Worm (Caenorhabditis elegans) whole organism, L3 larva: Measurements from ENCODE around the gene pals-25.

Experiments
- R02D3.7 ChIP-seq: fragments of 150-350 bp; optimal IDR thresholded peaks from 2 replicates; lab custom pipeline; 2014; ENCODE audit warnings: missing biosample characterization, missing genetic modification characterization
- ZK546.5 ChIP-seq: sonication (generic microtip); optimal IDR thresholded peaks from 2 replicates; lab custom pipeline; 2017; ENCODE audit warnings: missing biosample characterization, missing genetic modification characterization
- ceh-28 ChIP-seq: fragments of 150-350 bp; optimal IDR thresholded peaks from 2 replicates; lab custom pipeline; 2014; ENCODE audit warnings: missing biosample characterization, missing genetic modification reagents, missing genetic modification characterization
- ceh-82 ChIP-seq: fragments of 150-350 bp; optimal IDR thresholded peaks from 2 replicates; lab custom pipeline; 2014; ENCODE audit warnings: missing biosample characterization, missing genetic modification characterization
- ceh-9 ChIP-seq: sonication (generic microtip); optimal IDR thresholded peaks from 2 replicates; lab custom pipeline; 2018; ENCODE audit warnings: missing biosample characterization, missing genetic modification characterization
- egl-5 ChIP-seq: fragments of 150-350 bp; optimal IDR thresholded peaks from 2 replicates; lab custom pipeline; 2017; ENCODE audit warnings: missing biosample characterization, missing genetic modification reagents, missing genetic modification characterization, inconsistent platforms
- elt-1 ChIP-seq: fragments of 150-350 bp; optimal IDR thresholded peaks from 2 replicates; lab custom pipeline; 2014; ENCODE audit warnings: missing biosample characterization, missing genetic modification characterization
- elt-2 ChIP-seq: sonication (generic microtip); optimal IDR thresholded peaks from 2 replicates; lab custom pipeline; 2016; ENCODE audit warnings: missing genetic modification reagents, mild to moderate bottlenecking, missing genetic modification characterization, missing compliant biosample characterization
- eor-1 ChIP-seq, 2 experiments: fragments of 150-350 bp; optimal IDR thresholded peaks; 2 replicates each; lab custom pipeline; 2014 to 2018; ENCODE audit warnings: missing biosample characterization in 2 of 2, missing genetic modification characterization in 2 of 2
- fkh-10 ChIP-seq: sonication (generic microtip); optimal IDR thresholded peaks from 2 replicates; lab custom pipeline; 2017; ENCODE audit warnings: missing biosample characterization, missing genetic modification reagents, missing genetic modification characterization
- fkh-2 ChIP-seq: fragments of 150-350 bp; optimal IDR thresholded peaks from 2 replicates; lab custom pipeline; 2014; ENCODE audit warnings: missing biosample characterization, missing genetic modification reagents, missing genetic modification characterization
- hmg-11 ChIP-seq: sonication (generic microtip); optimal IDR thresholded peaks from 2 replicates; lab custom pipeline; 2016; ENCODE audit warnings: missing genetic modification characterization, missing compliant biosample characterization
- jun-1 ChIP-seq: fragments of 150-350 bp; optimal IDR thresholded peaks from 2 replicates; lab custom pipeline; 2014; ENCODE audit warnings: missing biosample characterization, missing genetic modification reagents, missing genetic modification characterization
- lin-15B ChIP-seq: fragments of 150-350 bp; optimal IDR thresholded peaks from 2 replicates; lab custom pipeline; 2014; ENCODE audit warnings: missing biosample characterization, missing genetic modification characterization
- lin-39 ChIP-seq: fragments of 150-350 bp; optimal IDR thresholded peaks from 2 replicates; lab custom pipeline; 2018; ENCODE audit warnings: missing biosample characterization, missing genetic modification reagents, missing genetic modification characterization
- lsy-12 ChIP-seq: sonication (generic microtip); optimal IDR thresholded peaks from 2 replicates; lab custom pipeline; 2016; ENCODE audit warnings: mild to moderate bottlenecking, missing genetic modification characterization, missing compliant biosample characterization
- nfya-1 ChIP-seq: sonication (generic microtip); optimal IDR thresholded peaks from 2 replicates; lab custom pipeline; 2017; ENCODE audit warnings: missing genetic modification characterization, mild to moderate bottlenecking, missing compliant biosample characterization, antibody characterized with exemption, moderate library complexity; ENCODE audit not compliant: insufficient read depth
- nhr-11 ChIP-seq: fragments of 150-350 bp; optimal IDR thresholded peaks from 2 replicates; lab custom pipeline; 2014; ENCODE audit warnings: missing biosample characterization, missing genetic modification characterization
- nhr-12 ChIP-seq: fragments of 150-350 bp; optimal IDR thresholded peaks from 2 replicates; lab custom pipeline; 2014; ENCODE audit warnings: missing biosample characterization, missing genetic modification characterization
- nhr-23 ChIP-seq: fragments of 150-350 bp; optimal IDR thresholded peaks from 2 replicates; lab custom pipeline; 2014; ENCODE audit warnings: missing biosample characterization, missing genetic modification reagents, missing genetic modification characterization
- nhr-25 ChIP-seq: sonication (generic microtip); optimal IDR thresholded peaks from 2 replicates; lab custom pipeline; 2017; ENCODE audit warnings: missing biosample characterization, missing genetic modification characterization
- nhr-28 ChIP-seq: fragments of 150-350 bp; optimal IDR thresholded peaks from 2 replicates; lab custom pipeline; 2014; ENCODE audit warnings: missing biosample characterization, missing genetic modification characterization
- nhr-67 ChIP-seq: fragments of 150-350 bp; optimal IDR thresholded peaks from 2 replicates; lab custom pipeline; 2014; ENCODE audit warnings: missing biosample characterization, missing genetic modification characterization
- nhr-76 ChIP-seq: fragments of 150-350 bp; sonication (generic microtip); optimal IDR thresholded peaks from 5 replicates; lab custom pipeline; 2014; ENCODE audit warnings: missing biosample characterization, missing genetic modification characterization
- nhr-77 ChIP-seq: fragments of 150-350 bp; optimal IDR thresholded peaks from 2 replicates; lab custom pipeline; 2014; ENCODE audit warnings: missing biosample characterization, missing genetic modification characterization
- pha-4 ChIP-seq: fragments of 150-350 bp; optimal IDR thresholded peaks from 2 replicates; lab custom pipeline; 2014; ENCODE audit warnings: missing biosample characterization, missing genetic modification reagents, missing genetic modification characterization
- pqm-1 ChIP-seq: fragments of 150-350 bp; optimal IDR thresholded peaks from 2 replicates; lab custom pipeline; 2017; ENCODE audit warnings: missing biosample characterization, missing genetic modification characterization, inconsistent platforms
- skn-1 ChIP-seq: fragments of 150-350 bp; optimal IDR thresholded peaks from 2 replicates; lab custom pipeline; 2014; ENCODE audit warnings: missing biosample characterization, missing genetic modification characterization
- snpc-4 ChIP-seq: fragments of 150-350 bp; optimal IDR thresholded peaks from 2 replicates; lab custom pipeline; 2014; ENCODE audit warnings: missing biosample characterization, missing genetic modification characterization
- tbx-2 ChIP-seq: sonication (generic microtip); optimal IDR thresholded peaks from 2 replicates; lab custom pipeline; 2016; ENCODE audit warnings: mild to moderate bottlenecking, missing genetic modification characterization, missing compliant biosample characterization
- unc-39 ChIP-seq: sonication (generic microtip); optimal IDR thresholded peaks from 4 replicates; lab custom pipeline; 2017; ENCODE audit warnings: missing biosample characterization, missing genetic modification characterization
- unc-62 ChIP-seq: fragments of 150-350 bp; sonication (generic microtip); optimal IDR thresholded peaks from 4 replicates; lab custom pipeline; 2014; ENCODE audit warnings: missing biosample characterization, missing genetic modification reagents, missing genetic modification characterization
- ztf-11 ChIP-seq: fragments of 150-350 bp; optimal IDR thresholded peaks from 2 replicates; lab custom pipeline; 2014; ENCODE audit warnings: missing biosample characterization, missing genetic modification characterization

pals-25 gene

DNA sequence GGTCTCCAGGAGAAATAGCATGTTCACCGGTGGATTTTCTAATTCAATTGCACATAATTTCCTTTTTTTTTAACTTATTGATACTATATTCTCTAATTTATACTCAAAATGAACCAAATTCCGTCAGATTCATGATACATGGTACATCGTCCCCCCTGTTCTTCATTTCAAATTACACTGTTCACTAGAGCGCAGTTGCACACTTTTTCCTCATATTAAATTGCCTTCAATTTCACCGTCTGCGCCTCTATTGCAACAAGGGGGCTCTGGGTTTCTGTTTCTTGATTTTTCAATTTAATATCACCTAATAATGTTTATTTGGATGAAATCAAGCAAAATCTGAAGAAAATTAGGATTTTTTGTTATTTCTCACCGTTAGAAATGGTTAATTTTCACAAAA lies 2.7 kb upstream of the pals-25 start:
- TF ChIP-seq elt-2, result peak; percentile 33
- TF ChIP-seq snpc-4 (tag; lab: Kevin White, UChicago), result peak; percentile 55
- peak; percentile 9 for TF ChIP-seq nhr-77 (tag; lab: Kevin White, UChicago)
- TF ChIP-seq lin-39 (tag; lab: Kevin White, UChicago), result peak; percentile 82
- peak; percentile 71 for TF ChIP-seq egl-5
- TF ChIP-seq nfya-1 (tag; lab: Kevin White, UChicago), result peak; percentile 70
- peak; percentile 12 for TF ChIP-seq fkh-10 (GFP tag; lab: Kevin White, UChicago)
- peak; percentile 18 for TF ChIP-seq hmg-11 (tag; lab: Kevin White, UChicago)
- TF ChIP-seq ztf-11, result no peak
- TF ChIP-seq elt-1 (tag; lab: Kevin White, UChicago), result no peak
- peak; percentile 61 for TF ChIP-seq nhr-23 (tag; lab: Kevin White, UChicago)
- TF ChIP-seq lin-15B (tag; lab: Kevin White, UChicago), result peak; percentile 77
- TF ChIP-seq pha-4 (tag; lab: Kevin White, UChicago), result peak; percentile 82
- peak; percentile 13 for TF ChIP-seq jun-1
- TF ChIP-seq lsy-12 (tag; lab: Kevin White, UChicago), result no peak

DNA sequence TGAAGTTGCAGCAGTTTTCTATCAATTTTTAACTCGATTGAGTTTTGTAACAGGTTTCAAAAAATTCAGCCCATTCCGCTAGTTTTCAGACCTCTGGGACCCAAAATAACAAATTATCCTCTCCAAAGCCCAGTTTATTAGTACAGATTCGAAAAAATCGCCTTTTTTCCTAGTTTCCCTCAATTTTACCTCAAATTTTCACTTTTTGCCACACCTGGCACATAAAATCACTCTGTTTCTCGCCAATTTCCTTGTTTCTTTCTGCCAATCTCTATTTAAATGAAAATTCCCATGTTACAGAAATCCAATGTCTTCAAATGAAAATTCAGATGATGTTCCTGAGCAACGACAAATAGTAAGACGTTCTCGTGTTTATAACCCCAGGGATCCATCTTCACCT lies 2.2 kb upstream of the pals-25 start, which contains the start of gene pals-22:
Gene pals-22 (plus strand): TSS at position 301 of the 400 bp plus-strand sequence.
- no peak for TF ChIP-seq nhr-11 (tag; lab: Kevin White, UChicago)
- no peak for TF ChIP-seq nhr-23 (tag; lab: Kevin White, UChicago)
- no peak for TF ChIP-seq eor-1 (tag; optimal IDR thresholded peaks at IDR 0.05; lab: Kevin White, UChicago)
- no peak for TF ChIP-seq jun-1
- TF ChIP-seq unc-39 (tag; lab: Kevin White, UChicago), result no peak
- TF ChIP-seq ceh-82 (tag; lab: Kevin White, UChicago), result no peak
- no peak for TF ChIP-seq nhr-77 (tag; lab: Kevin White, UChicago)
- no peak for TF ChIP-seq tbx-2 (tag; lab: Kevin White, UChicago)
- TF ChIP-seq elt-1 (tag; lab: Kevin White, UChicago), result no peak
- no peak for TF ChIP-seq elt-2
- no peak for TF ChIP-seq fkh-10 (GFP tag; lab: Kevin White, UChicago)
- no peak for TF ChIP-seq ZK546.5 (tag; lab: Kevin White, UChicago)
- no peak for TF ChIP-seq ceh-28
- no peak for TF ChIP-seq nhr-12 (tag; lab: Kevin White, UChicago)
- TF ChIP-seq skn-1 (tag; lab: Kevin White, UChicago), result no peak
- no peak for TF ChIP-seq nhr-25
- no peak for TF ChIP-seq nhr-76 (tag; lab: Kevin White, UChicago)
- TF ChIP-seq, all 47 proteins: peak for 0

DNA sequence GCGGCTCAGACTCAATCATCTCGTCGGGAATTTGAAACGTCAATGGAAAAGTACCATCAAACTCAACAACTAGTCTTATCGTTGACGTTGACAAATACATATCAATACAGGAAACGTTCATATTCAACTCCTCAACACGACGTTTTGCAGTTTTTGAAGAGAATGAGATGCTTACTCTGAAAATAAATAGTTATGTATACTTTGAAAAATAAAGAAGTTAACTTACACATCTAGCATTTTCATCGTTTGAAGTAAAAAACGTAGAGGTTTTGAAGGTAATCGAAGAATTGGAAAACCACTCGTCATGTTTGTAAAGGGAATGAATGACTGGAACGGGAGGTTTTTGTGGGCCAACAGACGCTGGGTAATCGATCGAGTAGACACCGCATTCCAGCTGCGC lies 6.6 kb downstream of the pals-25 start, which contains the start of gene fbxb-81:
Gene fbxb-81 (minus strand): TSS at position 314 of the 400 bp plus-strand sequence.
- TF ChIP-seq nhr-11 (tag; lab: Kevin White, UChicago) (no peak), fkh-2 (tag; lab: Kevin White, UChicago) (no peak), unc-62 (no peak), ceh-9 (tag; lab: Kevin White, UChicago) (no peak), R02D3.7 (no peak)
- TF ChIP-seq, all 47 proteins: peak for 0

DNA sequence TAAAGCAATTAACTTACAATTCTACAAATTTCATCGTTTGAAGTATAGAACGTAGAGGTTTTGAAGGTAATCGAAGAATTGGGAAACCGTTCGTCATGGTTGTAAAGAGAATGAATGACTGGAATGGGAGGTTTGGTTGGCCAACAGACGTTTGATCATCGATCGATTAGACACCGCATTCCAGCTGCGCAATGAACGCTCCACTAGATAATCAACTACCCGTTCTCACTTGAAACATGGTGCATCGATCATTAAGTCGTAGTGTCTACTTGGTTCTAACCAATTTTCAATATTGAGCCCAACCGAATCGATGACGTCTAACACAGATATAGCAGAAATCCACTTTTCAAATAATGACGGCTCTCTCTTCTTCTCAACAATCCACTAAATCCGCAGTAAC lies 8.8 kb downstream of the pals-25 start, which contains the start of gene fbxb-82:
Gene fbxb-82 (minus strand): TSS at position 101 of the 400 bp plus-strand sequence.
- TF ChIP-seq fkh-10 (GFP tag; lab: Kevin White, UChicago) (no peak), tbx-2 (tag; lab: Kevin White, UChicago) (no peak), pha-4 (tag; lab: Kevin White, UChicago) (no peak), nhr-28 (no peak), egl-5 (no peak), lsy-12 (tag; lab: Kevin White, UChicago) (no peak), unc-62 (no peak), nhr-67 (tag; lab: Kevin White, UChicago) (no peak)

DNA sequence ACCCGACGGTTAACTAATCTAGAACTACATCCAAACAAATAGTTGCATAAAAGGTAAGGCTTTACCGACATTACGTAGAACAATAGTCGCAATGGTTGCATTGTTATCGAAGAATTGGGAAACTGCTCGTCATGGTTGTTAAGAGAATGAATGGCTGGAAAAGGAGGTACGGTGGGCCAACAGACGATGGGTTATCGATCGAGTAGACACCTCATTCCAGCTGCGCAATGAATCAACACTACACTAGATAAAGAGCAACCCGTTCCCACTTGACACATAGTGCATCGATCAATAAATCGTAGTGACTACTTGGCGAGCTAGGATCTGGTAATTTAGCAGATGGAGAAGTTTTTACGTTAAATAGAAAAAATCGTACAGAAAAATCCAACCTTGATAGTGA lies 10.8 kb downstream of the pals-25 start, which contains the start of the genes T17A3.12 and fbxb-83:
Gene T17A3.12 (minus strand): TSS at position 101 of the 400 bp plus-strand sequence.
Gene fbxb-83 (minus strand): TSS at position 134 of the 400 bp plus-strand sequence.
- TF ChIP-seq lin-39 (tag; lab: Kevin White, UChicago) (no peak), nhr-23 (tag; lab: Kevin White, UChicago) (no peak), pqm-1 (tag; lab: Kevin White, UChicago) (no peak), nfya-1 (tag; lab: Kevin White, UChicago) (no peak), nhr-11 (tag; lab: Kevin White, UChicago) (no peak), unc-39 (tag; lab: Kevin White, UChicago) (no peak)
